6 worm cellular contexts compared by ENCODE assay signal in the genomic region with DNA sequence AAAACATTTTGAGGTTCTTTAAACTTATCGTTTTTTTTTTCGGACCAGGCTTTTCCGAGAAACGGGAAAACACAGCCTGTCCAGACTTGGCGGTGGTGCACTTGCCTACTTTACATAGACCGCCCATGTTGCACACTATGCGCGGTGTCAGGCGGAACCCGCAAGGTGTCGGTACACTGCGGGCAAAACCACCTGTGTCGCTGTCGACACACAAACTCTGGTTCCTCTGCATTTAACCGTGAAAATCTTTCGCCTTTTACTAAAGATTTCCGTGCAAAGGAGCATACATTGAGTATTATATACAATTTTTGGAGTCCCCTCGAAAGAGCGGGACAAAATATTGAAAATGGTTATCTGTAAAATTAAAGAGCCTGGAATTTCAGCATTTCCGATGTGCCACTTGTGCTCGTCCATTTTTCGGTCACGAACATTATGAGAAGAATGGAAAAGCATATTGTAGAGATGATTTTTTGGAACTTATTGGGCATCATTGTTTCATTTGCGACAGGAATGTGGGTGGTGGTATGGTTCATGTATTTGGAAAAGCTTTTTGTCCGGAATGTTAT.
TF ChIP-seq lines count a peak whose summit lies in the region.

No protein-coding gene starts in this region.

TF ChIP-seq in whole organism, L1 larva, 84 proteins besides CTCF, POLR2A, EP300 and RAD21 (continues in another document):
- TF ChIP-seq mef-2 (tag; optimal IDR thresholded peaks at IDR 0.05; lab: Kevin White, UChicago) = no peak
- no peak for TF ChIP-seq lin-35 (GFP tag; optimal IDR thresholded peaks at IDR 0.05; lab: Kevin White, UChicago)
- TF ChIP-seq unc-130 (tag; optimal IDR thresholded peaks at IDR 0.05; lab: Kevin White, UChicago) = no peak
- peak; percentile 23 for TF ChIP-seq nhr-71 (tag; optimal IDR thresholded peaks at IDR 0.05; lab: Kevin White, UChicago)
- TF ChIP-seq aly-2 (tag; optimal IDR thresholded peaks at IDR 0.05; lab: Kevin White, UChicago) = no peak
- TF ChIP-seq nhr-28 (tag; optimal IDR thresholded peaks at IDR 0.05; lab: Kevin White, UChicago) = no peak
- TF ChIP-seq pag-3 (tag; optimal IDR thresholded peaks at IDR 0.05; lab: Kevin White, UChicago; ENCODE audit: borderline replicate concordance, insufficient read depth) = no peak
- no peak for TF ChIP-seq egl-27 (tag; optimal IDR thresholded peaks at IDR 0.05; lab: Kevin White, UChicago)
- no peak for TF ChIP-seq nhr-76 (tag; optimal IDR thresholded peaks at IDR 0.05; lab: Kevin White, UChicago)
- no peak for TF ChIP-seq lir-3 (tag; optimal IDR thresholded peaks at IDR 0.05; lab: Kevin White, UChicago; ENCODE audit: poor library complexity)
- no peak for TF ChIP-seq lin-13 (GFP tag; optimal IDR thresholded peaks at IDR 0.05; lab: Kevin White, UChicago)
- no peak for TF ChIP-seq xbp-1 (tag; optimal IDR thresholded peaks at IDR 0.05; lab: Kevin White, UChicago)
- TF ChIP-seq elt-2 (tag; optimal IDR thresholded peaks at IDR 0.05; lab: Kevin White, UChicago) = peak; percentile 28
- no peak for TF ChIP-seq nhr-84 (tag; optimal IDR thresholded peaks at IDR 0.05; lab: Kevin White, UChicago)

TF ChIP-seq in whole organism, L2 larva, 48 proteins besides CTCF, POLR2A, EP300 and RAD21:
- TF ChIP-seq snpc-4 (tag; optimal IDR thresholded peaks at IDR 0.05; lab: Kevin White, UChicago) = peak; percentile 78
- TF ChIP-seq unc-39 (tag; optimal IDR thresholded peaks at IDR 0.05; lab: Kevin White, UChicago) = no peak

TF ChIP-seq in whole organism, L3 larva, 47 proteins besides CTCF, POLR2A, EP300 and RAD21:
- TF ChIP-seq elt-2 (tag; optimal IDR thresholded peaks at IDR 0.05; lab: Kevin White, UChicago) (peak; percentile 20), snpc-4 (tag; optimal IDR thresholded peaks at IDR 0.05; lab: Kevin White, UChicago) (peak; percentile 69), ceh-9 (tag; optimal IDR thresholded peaks at IDR 0.05; lab: Kevin White, UChicago) (no peak)

TF ChIP-seq in whole organism, L4 larva, 104 proteins besides CTCF, POLR2A, EP300 and RAD21 (continues in another document):
- TF ChIP-seq ceh-32 (tag; optimal IDR thresholded peaks at IDR 0.05; lab: Kevin White, UChicago; ENCODE audit: poor library complexity) (no peak), tra-1 (GFP tag; IDR thresholded peaks at IDR 0.05; lab: Robert Waterston, UW) (no peak), Y48G9A.11 (GFP tag; IDR thresholded peaks at IDR 0.05; lab: Robert Waterston, UW) (peak; percentile 77), lin-13 (GFP tag; optimal IDR thresholded peaks at IDR 0.05; lab: Kevin White, UChicago) (peak; percentile 15), mes-2 (tag; optimal IDR thresholded peaks at IDR 0.05; lab: Kevin White, UChicago; ENCODE audit: poor library complexity, severe bottlenecking) (no peak), php-3 (GFP tag; IDR thresholded peaks at IDR 0.05; lab: Robert Waterston, UW) (peak; percentile 55; the same call in 1 of the 2 replicates), D1046.2 (GFP tag; IDR thresholded peaks at IDR 0.05; lab: Robert Waterston, UW) (no peak), Y75B8A.6 (GFP tag; IDR thresholded peaks at IDR 0.05; lab: Robert Waterston, UW) (no peak), pha-4 (GFP tag; IDR thresholded peaks at IDR 0.05; lab: Robert Waterston, UW) (no peak), pha-4 (tag; optimal IDR thresholded peaks at IDR 0.05; lab: Kevin White, UChicago) (no peak), fkh-10 (GFP tag; optimal IDR thresholded peaks at IDR 0.05; lab: Kevin White, UChicago) (no peak), nhr-102 (tag; optimal IDR thresholded peaks at IDR 0.05; lab: Kevin White, UChicago) (peak; percentile 4), nhr-42 (GFP tag; IDR thresholded peaks at IDR 0.05; lab: Robert Waterston, UW) (0 out of 2 replicates have a peak, but pooled peaks have one; percentile 13), lim-7 (GFP tag; IDR thresholded peaks at IDR 0.05; lab: Robert Waterston, UW) (no peak), ceh-44 (GFP tag; IDR thresholded peaks at IDR 0.05; lab: Robert Waterston, UW) (0 out of 2 replicates have a peak, but pooled peaks have one; percentile 31), hlh-11 (tag; optimal IDR thresholded peaks at IDR 0.05; lab: Kevin White, UChicago) (no peak), daf-16 (GFP tag; optimal IDR thresholded peaks at IDR 0.05; lab: Kevin White, UChicago) (no peak), daf-16 (tag; optimal IDR thresholded peaks at IDR 0.05; lab: Kevin White, UChicago) (peak; percentile 6), nhr-76 (tag; optimal IDR thresholded peaks at IDR 0.05; lab: Kevin White, UChicago) (no peak), F44E2.7 (GFP tag; IDR thresholded peaks at IDR 0.05; lab: Robert Waterston, UW) (no peak), T26A8.4 (GFP tag; IDR thresholded peaks at IDR 0.05; lab: Robert Waterston, UW) (peak; percentile 61), ama-1 (optimal IDR thresholded peaks at IDR 0.05; lab: Kevin White, UChicago) (no peak)

TF ChIP-seq in whole organism, early embryonic, 17 proteins besides CTCF, POLR2A, EP300 and RAD21:
- TF ChIP-seq sea-1 (GFP tag; conservative IDR thresholded peaks at IDR 0.05; lab: Robert Waterston, UW) (no peak), scrt-1 (GFP tag; IDR thresholded peaks at IDR 0.05; lab: Robert Waterston, UW) (peak; percentile 20; the same call in 1 of the 2 replicates)

TF ChIP-seq in whole organism, young adult, 124 proteins besides CTCF, POLR2A, EP300 and RAD21 (continues in another document):
- TF ChIP-seq unc-62 (GFP tag; optimal IDR thresholded peaks at IDR 0.05; lab: Kevin White, UChicago) (no peak), chd-7 (tag; optimal IDR thresholded peaks at IDR 0.05; lab: Kevin White, UChicago) (no peak), F57C9.4 (tag; optimal IDR thresholded peaks at IDR 0.05; lab: Kevin White, UChicago) (no peak), lag-1 (GFP tag; IDR thresholded peaks at IDR 0.05; lab: Robert Waterston, UW) (no peak), madf-6 (GFP tag; IDR thresholded peaks at IDR 0.05; lab: Robert Waterston, UW) (peak; percentile 78), fkh-3 (tag; optimal IDR thresholded peaks at IDR 0.05; lab: Kevin White, UChicago) (no peak), mes-4 (tag; optimal IDR thresholded peaks at IDR 0.05; lab: Kevin White, UChicago) (no peak), aptf-2 (GFP tag; conservative IDR thresholded peaks at IDR 0.05; lab: Robert Waterston, UW) (no peak), ztf-26 (tag; optimal IDR thresholded peaks at IDR 0.05; lab: Kevin White, UChicago) (no peak), attf-5 (GFP tag; optimal IDR thresholded peaks at IDR 0.05; lab: Kevin White, UChicago) (no peak), somi-1 (GFP tag; optimal IDR thresholded peaks at IDR 0.05; lab: Kevin White, UChicago) (no peak), ekl-4 (GFP tag; IDR thresholded peaks at IDR 0.05; lab: Robert Waterston, UW) (no peak), B0336.3 (GFP tag; IDR thresholded peaks at IDR 0.05; lab: Robert Waterston, UW) (0 out of 2 replicates have a peak, but pooled peaks have one; percentile 33), madf-10 (tag; optimal IDR thresholded peaks at IDR 0.05; lab: Kevin White, UChicago) (no peak), F22D6.2 (tag; optimal IDR thresholded peaks at IDR 0.05; lab: Kevin White, UChicago) (no peak), F49E8.2 (tag; optimal IDR thresholded peaks at IDR 0.05; lab: Kevin White, UChicago; ENCODE audit: insufficient read depth) (no peak), snpc-4 (GFP tag; optimal IDR thresholded peaks at IDR 0.05; lab: Kevin White, UChicago) (peak; percentile 74), snpc-4 (tag; optimal IDR thresholded peaks at IDR 0.05; lab: Kevin White, UChicago) (peak; percentile 82 to 97 (median 94)), die-1 (tag; optimal IDR thresholded peaks at IDR 0.05; lab: Kevin White, UChicago) (no peak), zim-3 (tag; optimal IDR thresholded peaks at IDR 0.05; lab: Kevin White, UChicago) (no peak), snpc-3.4 (tag; optimal IDR thresholded peaks at IDR 0.05; lab: Kevin White, UChicago) (peak; percentile 12), cebp-2 (GFP tag; IDR thresholded peaks at IDR 0.05; lab: Robert Waterston, UW) (no peak), repo-1 (tag; optimal IDR thresholded peaks at IDR 0.05; lab: Kevin White, UChicago) (peak; percentile 2), ztf-6 (GFP tag; IDR thresholded peaks at IDR 0.05; lab: Robert Waterston, UW) (no peak), rcor-1 (GFP tag; IDR thresholded peaks at IDR 0.05; lab: Robert Waterston, UW) (peak; percentile 48), bed-1 (GFP tag; IDR thresholded peaks at IDR 0.05; lab: Robert Waterston, UW) (no peak), xnd-1 (tag; optimal IDR thresholded peaks at IDR 0.05; lab: Kevin White, UChicago) (peak; percentile 24), mxl-1 (tag; optimal IDR thresholded peaks at IDR 0.05; lab: Kevin White, UChicago) (no peak), him-1 (tag; optimal IDR thresholded peaks at IDR 0.05; lab: Kevin White, UChicago) (peak; percentile 60), hmg-20 (GFP tag; IDR thresholded peaks at IDR 0.05; lab: Robert Waterston, UW) (no peak), lsl-1 (GFP tag; optimal IDR thresholded peaks at IDR 0.05; lab: Kevin White, UChicago) (peak; percentile 53), madf-3 (GFP tag; IDR thresholded peaks at IDR 0.05; lab: Robert Waterston, UW) (no peak), tbp1 (GFP tag; optimal IDR thresholded peaks at IDR 0.05; lab: Kevin White, UChicago) (peak; percentile 64), lin-35 (GFP tag; optimal IDR thresholded peaks at IDR 0.05; lab: Kevin White, UChicago) (no peak), sdz-38 (tag; optimal IDR thresholded peaks at IDR 0.05; lab: Kevin White, UChicago) (no peak), tbx-9 (tag; optimal IDR thresholded peaks at IDR 0.05; lab: Kevin White, UChicago; ENCODE audit: borderline replicate concordance) (no peak), D2030.7 (GFP tag; IDR thresholded peaks at IDR 0.05; lab: Robert Waterston, UW) (peak; percentile 90), B0035.1 (tag; optimal IDR thresholded peaks at IDR 0.05; lab: Kevin White, UChicago) (no peak), F55B11.4 (tag; optimal IDR thresholded peaks at IDR 0.05; lab: Kevin White, UChicago; ENCODE audit: borderline replicate concordance, insufficient read depth) (no peak), zfh-2 (GFP tag; conservative IDR thresholded peaks at IDR 0.05; lab: Robert Waterston, UW) (no peak), Y79H2A.3 (GFP tag; conservative IDR thresholded peaks at IDR 0.05; lab: Robert Waterston, UW) (no peak), C06A6.2 (GFP tag; conservative IDR thresholded peaks at IDR 0.05; lab: Robert Waterston, UW) (no peak), ama-1 (optimal IDR thresholded peaks at IDR 0.05; lab: Kevin White, UChicago) (no peak), ama-1 (GFP tag; optimal IDR thresholded peaks at IDR 0.05; lab: Kevin White, UChicago) (no peak), nhr-27 (tag; optimal IDR thresholded peaks at IDR 0.05; lab: Kevin White, UChicago) (no peak), B0019.2 (GFP tag; conservative IDR thresholded peaks at IDR 0.05; lab: Robert Waterston, UW) (no peak), F33H1.4 (GFP tag; IDR thresholded peaks at IDR 0.05; lab: Robert Waterston, UW) (peak; percentile 54)
